Worm (Caenorhabditis elegans) whole organism, midembryonic: ENCODE data around the gene C04E7.3.
A peak's percentile ranks its signal among the peaks of the same experiment; 100 is the strongest.

ENCODE experiments used
- T22C8.4 ChIP-seq: fragments of 200-800 bp; sonication (Bioruptor generic); IDR thresholded peaks from 2 replicates; pipeline ENCODE4 v1.3.6; 2022; ENCODE audit warnings: missing genetic modification characterization, missing compliant biosample characterization
- cog-1 ChIP-seq: sonication (generic microtip); optimal IDR thresholded peaks from 2 replicates; lab custom pipeline; 2016; ENCODE audit warnings: missing genetic modification characterization, missing compliant biosample characterization
- flt-1 ChIP-seq: fragments of 200-800 bp; sonication (Bioruptor generic); IDR thresholded peaks from 2 replicates; pipeline ENCODE4 v1.3.6; 2022; ENCODE audit warnings: missing genetic modification characterization, missing compliant biosample characterization
- klf-2 ChIP-seq: fragments of 200-800 bp; sonication (Bioruptor generic); conservative IDR thresholded peaks from 2 replicates; pipeline ENCODE4 v1.3.6; 2022; ENCODE audit warnings: missing genetic modification reagents, missing genetic modification characterization, missing compliant biosample characterization
- med-1 ChIP-seq: sonication (generic microtip); optimal IDR thresholded peaks from 2 replicates; lab custom pipeline; 2017; ENCODE audit warnings: missing genetic modification characterization, mild to moderate bottlenecking, missing compliant biosample characterization, antibody characterized with exemption, missing genetic modification reagents; ENCODE audit not compliant: insufficient read depth
- tab-1 ChIP-seq: fragments of 200-800 bp; sonication (Bioruptor generic); IDR thresholded peaks from 2 replicates; pipeline ENCODE4 v1.3.6; 2022; ENCODE audit warnings: missing genetic modification characterization, missing compliant biosample characterization
- ztf-23 ChIP-seq: fragments of 200-800 bp; sonication (Bioruptor generic); IDR thresholded peaks from 2 replicates; pipeline ENCODE4 v1.3.6; 2022; ENCODE audit warnings: missing genetic modification reagents, missing genetic modification characterization, missing compliant biosample characterization

DNA sequence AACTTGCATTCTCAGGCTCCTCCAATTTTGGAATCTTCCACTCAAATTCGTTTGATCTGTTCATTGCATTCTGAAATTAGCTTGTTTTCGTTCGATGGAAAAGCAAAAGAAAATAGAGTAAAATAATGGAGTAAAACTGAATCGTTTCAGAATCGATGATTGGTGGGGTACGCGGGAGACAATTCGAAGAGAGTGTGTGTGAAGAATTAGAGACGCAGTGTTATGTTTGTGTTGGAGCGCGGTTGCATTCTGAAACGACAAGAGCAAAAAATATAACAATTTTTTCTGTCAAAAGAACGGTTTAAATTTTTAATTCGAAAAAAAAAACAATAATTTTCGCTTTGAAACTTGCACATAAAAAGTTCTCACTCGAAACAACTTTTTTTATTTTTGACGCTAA lies 41.7 kb upstream of the C04E7.3 start, which contains the start of gene ceh-93:
- 0 out of 2 replicates have a peak, but pooled peaks have one; percentile 15 for TF ChIP-seq flt-1 (GFP tag; lab: Robert Waterston, UW)
- no peak for TF ChIP-seq cog-1 (tag; lab: Kevin White, UChicago)
- no peak for TF ChIP-seq ztf-23 (GFP tag; lab: Robert Waterston, UW)
- TF ChIP-seq T22C8.4 (GFP tag; lab: Robert Waterston, UW): no peak
- no peak for TF ChIP-seq tab-1 (GFP tag; lab: Robert Waterston, UW)
- TF ChIP-seq klf-2: no peak
- TF ChIP-seq med-1: no peak
